Worm (Caenorhabditis elegans) whole organism, late embryonic: Measurements from ENCODE around the gene H03A11.2.

Experiments
- C38D4.7 ChIP-seq: fragments of 200-800 bp; sonication (Bioruptor generic); optimal IDR thresholded peaks from 2 replicates; lab custom pipeline; 2018; ENCODE audit warnings: mild to moderate bottlenecking, missing genetic modification characterization, moderate library complexity, missing compliant biosample characterization
- Y22D7AL.16 ChIP-seq: sonication (generic microtip); optimal IDR thresholded peaks from 2 replicates; lab custom pipeline; 2016; ENCODE audit warnings: missing genetic modification characterization, missing compliant biosample characterization
- ama-1 ChIP-seq: fragments of 150-350 bp; optimal IDR thresholded peaks from 2 replicates; lab custom pipeline; 2014
- ceh-14 ChIP-seq: sonication (generic microtip); optimal IDR thresholded peaks from 2 replicates; lab custom pipeline; 2016; ENCODE audit warnings: missing genotype, missing genetic modification characterization, missing compliant biosample characterization
- ceh-18 ChIP-seq: sonication (generic microtip); optimal IDR thresholded peaks from 2 replicates; lab custom pipeline; 2016; ENCODE audit warnings: missing genetic modification characterization, missing compliant biosample characterization
- ceh-48 ChIP-seq: sonication (generic microtip); optimal IDR thresholded peaks from 2 replicates; lab custom pipeline; 2016; ENCODE audit warnings: missing genetic modification characterization, inconsistent platforms, missing compliant biosample characterization
- ceh-6 ChIP-seq: fragments of 200-800 bp; sonication (Bioruptor generic); optimal IDR thresholded peaks from 2 replicates; lab custom pipeline; 2018; ENCODE audit warnings: mild to moderate bottlenecking, missing genetic modification characterization, missing compliant biosample characterization
- fax-1 ChIP-seq: sonication (generic microtip); optimal IDR thresholded peaks from 2 replicates; lab custom pipeline; 2016; ENCODE audit warnings: missing genotype, missing genetic modification characterization, missing compliant biosample characterization
- fkh-10 ChIP-seq: fragments of 150-350 bp; optimal IDR thresholded peaks from 2 replicates; lab custom pipeline; 2014; ENCODE audit warnings: missing biosample characterization, missing genetic modification reagents, missing genetic modification characterization
- hlh-8 ChIP-seq: sonication (generic microtip); optimal IDR thresholded peaks from 2 replicates; lab custom pipeline; 2016; ENCODE audit warnings: missing genotype, missing genetic modification characterization, missing compliant biosample characterization
- pax-1 ChIP-seq: fragments of 150-350 bp; optimal IDR thresholded peaks from 2 replicates; lab custom pipeline; 2014; ENCODE audit warnings: missing biosample characterization, missing genetic modification characterization
- ref-2 ChIP-seq: sonication (generic microtip); optimal IDR thresholded peaks from 2 replicates; lab custom pipeline; 2016; ENCODE audit warnings: missing genetic modification characterization, missing compliant biosample characterization
- rnt-1 ChIP-seq: sonication (generic microtip); optimal IDR thresholded peaks from 2 replicates; lab custom pipeline; 2016; ENCODE audit warnings: missing genetic modification characterization, missing compliant biosample characterization
- unc-42 ChIP-seq: sonication (generic microtip); optimal IDR thresholded peaks from 2 replicates; lab custom pipeline; 2016; ENCODE audit warnings: missing genotype, missing genetic modification characterization, missing compliant biosample characterization

The H03A11.2 gene

DNA sequence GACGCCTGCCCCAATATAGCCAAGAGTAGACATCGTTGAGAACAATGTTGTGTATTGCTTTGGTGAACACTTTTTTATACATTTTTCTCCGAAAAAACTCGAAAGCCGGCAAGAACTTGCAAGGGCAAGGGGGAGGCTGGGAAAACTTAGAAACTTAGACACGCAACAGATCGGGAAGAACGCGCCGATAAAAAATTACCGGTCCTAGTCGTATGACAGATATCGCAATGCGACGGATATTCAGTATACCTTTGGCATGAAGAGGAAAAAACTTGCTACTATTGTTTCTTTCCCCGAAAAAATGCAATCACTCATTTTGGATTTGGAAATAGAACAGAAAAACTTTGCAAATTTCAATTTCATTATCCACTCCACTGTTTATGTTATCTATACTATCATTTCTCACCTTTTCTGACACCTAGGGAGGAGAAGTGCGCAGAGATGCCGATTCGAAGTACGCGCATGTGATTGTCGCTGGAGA lies 54.0 kb downstream of the H03A11.2 start, which contains the start of gene col-41:
Gene col-41 (minus strand): TSS at position 51 of the 481 bp plus-strand sequence.
- TF ChIP-seq fkh-10 (GFP tag; lab: Kevin White, UChicago) (no peak), ceh-14 (tag; lab: Kevin White, UChicago) (no peak), ceh-48 (tag; lab: Kevin White, UChicago) (no peak), ceh-18 (tag; lab: Kevin White, UChicago) (no peak), Y22D7AL.16 (tag; lab: Kevin White, UChicago) (no peak), hlh-8 (tag; lab: Kevin White, UChicago) (no peak), pax-1 (tag; lab: Kevin White, UChicago) (no peak), ama-1 (no peak), ceh-6 (GFP tag; lab: Kevin White, UChicago) (no peak), ref-2 (tag; lab: Kevin White, UChicago) (no peak), C38D4.7 (no peak), fax-1 (tag; lab: Kevin White, UChicago) (no peak), unc-42 (no peak), rnt-1 (no peak)
- TF ChIP-seq, all 69 proteins: peak for 0
